Fruit fly (Drosophila melanogaster) whole organism, embryonic: ENCODE data around the gene Mlp84B.

ENCODE experiments used
- Bdp1 ChIP-seq: fragments of 200-800 bp; sonication (Bioruptor generic); optimal IDR thresholded peaks from 3 replicates; lab custom pipeline; 2016; ENCODE audit warnings: missing biosample characterization, missing genetic modification characterization
- CG10209 ChIP-seq: fragments of 200-800 bp; sonication (Bioruptor generic); optimal IDR thresholded peaks from 3 replicates; lab custom pipeline; 2017; ENCODE audit warnings: missing biosample characterization, mild to moderate bottlenecking, missing genetic modification characterization, missing genetic modification reagents
- CG11696 ChIP-seq: fragments of 200-800 bp; sonication (Bioruptor generic); IDR thresholded peaks from 2 replicates; pipeline ENCODE4 v1.3.6; 2022; ENCODE audit warnings: missing biosample characterization, missing genetic modification characterization
- CG12219 ChIP-seq: fragments of 200-800 bp; sonication (Bioruptor generic); optimal IDR thresholded peaks from 3 replicates; lab custom pipeline; 2018; ENCODE audit warnings: missing biosample characterization, mild to moderate bottlenecking, missing genetic modification characterization
- CG12391 ChIP-seq: fragments of 200-800 bp; sonication (Bioruptor generic); optimal IDR thresholded peaks from 3 replicates; lab custom pipeline; 2018; ENCODE audit warnings: missing biosample characterization, mild to moderate bottlenecking, missing genetic modification characterization, moderate library complexity
- CG12744 ChIP-seq: fragments of 200-800 bp; sonication (Bioruptor generic); optimal IDR thresholded peaks from 2 replicates; lab custom pipeline; 2016; ENCODE audit warnings: missing biosample characterization, missing genetic modification characterization
- CG13296 ChIP-seq: fragments of 200-800 bp; sonication (Bioruptor generic); optimal IDR thresholded peaks from 3 replicates; lab custom pipeline; 2018; ENCODE audit warnings: missing biosample characterization, mild to moderate bottlenecking, missing genetic modification characterization
- CG13424 ChIP-seq: fragments of 200-800 bp; sonication (Bioruptor generic); optimal IDR thresholded peaks from 2 replicates; lab custom pipeline; 2019; ENCODE audit warnings: missing biosample characterization, mild to moderate bottlenecking, missing genetic modification characterization, moderate library complexity
- CG13894 ChIP-seq: fragments of 200-800 bp; sonication (Bioruptor generic); optimal IDR thresholded peaks from 3 replicates; lab custom pipeline; 2018; ENCODE audit warnings: missing biosample characterization, mild to moderate bottlenecking, missing genetic modification characterization, moderate library complexity
- CG15011 ChIP-seq: fragments of 200-800 bp; sonication (Bioruptor generic); optimal IDR thresholded peaks from 3 replicates; lab custom pipeline; 2018; ENCODE audit warnings: missing biosample characterization, mild to moderate bottlenecking, missing genetic modification characterization
- CG15479 ChIP-seq: fragments of 200-800 bp; sonication (Bioruptor generic); optimal IDR thresholded peaks from 3 replicates; lab custom pipeline; 2019; ENCODE audit warnings: missing biosample characterization, mild to moderate bottlenecking, missing genetic modification characterization, moderate library complexity
- CG15514 ChIP-seq: fragments of 200-800 bp; sonication (Bioruptor generic); optimal IDR thresholded peaks from 3 replicates; lab custom pipeline; 2017; ENCODE audit warnings: missing biosample characterization, missing genetic modification characterization, mild to moderate bottlenecking, moderate library complexity, missing genetic modification reagents
- CG1647 ChIP-seq: fragments of 200-800 bp; sonication (Bioruptor generic); optimal IDR thresholded peaks from 3 replicates; lab custom pipeline; 2016; ENCODE audit warnings: missing biosample characterization, missing genetic modification characterization
- CG2712 ChIP-seq: fragments of 200-800 bp; optimal IDR thresholded peaks from 3 replicates; lab custom pipeline; 2019; ENCODE audit warnings: missing biosample characterization, mild to moderate bottlenecking, missing genetic modification characterization, moderate library complexity
- CG3281 ChIP-seq: fragments of 200-800 bp; sonication (Bioruptor generic); optimal IDR thresholded peaks from 3 replicates; lab custom pipeline; 2017; ENCODE audit warnings: missing biosample characterization, mild to moderate bottlenecking, missing genetic modification characterization
- CG4328 ChIP-seq: fragments of 200-800 bp; sonication (Bioruptor generic); optimal IDR thresholded peaks from 3 replicates; lab custom pipeline; 2017; ENCODE audit warnings: missing biosample characterization, missing genetic modification reagents, missing genetic modification characterization
- CG4707 ChIP-seq: fragments of 200-800 bp; sonication (Bioruptor generic); optimal IDR thresholded peaks from 2 replicates; lab custom pipeline; 2018; ENCODE audit warnings: missing biosample characterization, mild to moderate bottlenecking, missing genetic modification characterization, moderate library complexity
- CG5245 ChIP-seq: fragments of 200-800 bp; sonication (Bioruptor generic); optimal IDR thresholded peaks from 3 replicates; lab custom pipeline; 2016; ENCODE audit warnings: missing biosample characterization, missing genetic modification characterization
- CG6272 ChIP-seq: fragments of 200-800 bp; sonication (Bioruptor generic); IDR thresholded peaks from 2 replicates; pipeline ENCODE4 v1.3.6; 2022; ENCODE audit warnings: missing biosample characterization, missing genetic modification characterization
- CG7839 ChIP-seq: fragments of 200-800 bp; sonication (Bioruptor generic); optimal IDR thresholded peaks from 3 replicates; lab custom pipeline; 2018; ENCODE audit warnings: missing biosample characterization, mild to moderate bottlenecking, missing genetic modification characterization, moderate library complexity
- CG8765 ChIP-seq: fragments of 200-800 bp; sonication (Bioruptor generic); IDR thresholded peaks from 2 replicates; pipeline ENCODE4 v1.3.6; 2022; ENCODE audit warnings: missing biosample characterization, missing genetic modification characterization
- CTCF ChIP-seq: fragments of 200-800 bp; sonication (Bioruptor generic); optimal IDR thresholded peaks from 2 replicates; lab custom pipeline; 2017; ENCODE audit warnings: missing biosample characterization, mild to moderate bottlenecking, missing genetic modification characterization, moderate library complexity
- Dek ChIP-seq: fragments of 200-800 bp; sonication (Bioruptor generic); optimal IDR thresholded peaks from 3 replicates; lab custom pipeline; 2019; ENCODE audit warnings: missing biosample characterization, mild to moderate bottlenecking, missing genetic modification characterization, moderate library complexity
- Doc3 ChIP-seq: fragments of 200-800 bp; sonication (Bioruptor generic); IDR thresholded peaks from 3 replicates; pipeline ENCODE4 v1.3.6; 2022; ENCODE audit warnings: missing biosample characterization, missing genetic modification characterization; ENCODE audit not compliant: partially characterized antibody
- Drgx ChIP-seq: fragments of 200-800 bp; sonication (Bioruptor generic); IDR thresholded peaks from 2 replicates; pipeline ENCODE4 v1.3.6; 2022; ENCODE audit warnings: missing biosample characterization, missing genetic modification characterization
- HLH4C ChIP-seq: fragments of 200-800 bp; sonication (Bioruptor generic); IDR thresholded peaks from 3 replicates; pipeline ENCODE4 v1.3.6; 2022; ENCODE audit warnings: missing biosample characterization, missing genetic modification characterization; ENCODE audit not compliant: partially characterized antibody
- Kr ChIP-seq: fragments of 200-800 bp; sonication (Bioruptor generic); optimal IDR thresholded peaks from 2 replicates; lab custom pipeline; 2017; ENCODE audit warnings: missing biosample characterization, mild to moderate bottlenecking, missing genetic modification characterization
- Lhr ChIP-seq: fragments of 200-800 bp; sonication (Bioruptor generic); optimal IDR thresholded peaks from 3 replicates; lab custom pipeline; 2017; ENCODE audit warnings: mild to moderate bottlenecking, missing biosample characterization, missing genetic modification reagents, missing genetic modification characterization
- Sin3A ChIP-seq: fragments of >200 bp; optimal IDR thresholded peaks from 2 replicates; lab custom pipeline; 2018
- Taf1 ChIP-seq: fragments of 200-800 bp; sonication (Bioruptor generic); IDR thresholded peaks from 2 replicates; pipeline ENCODE4 v1.3.6; 2022; ENCODE audit warnings: missing biosample characterization, missing genetic modification characterization
- ac ChIP-seq: fragments of 200-800 bp; sonication (Bioruptor generic); optimal IDR thresholded peaks from 3 replicates; lab custom pipeline; 2017; ENCODE audit warnings: missing biosample characterization, mild to moderate bottlenecking, missing genetic modification characterization
- amos ChIP-seq: fragments of 200-800 bp; sonication (Bioruptor generic); IDR thresholded peaks from 2 replicates; pipeline ENCODE4 v1.3.6; 2022; ENCODE audit warnings: missing biosample characterization, missing genetic modification characterization; ENCODE audit not compliant: partially characterized antibody
- cad ChIP-seq: fragments of >200 bp; optimal IDR thresholded peaks from 2 replicates; lab custom pipeline; 2017; ENCODE audit warnings: missing biosample characterization, missing genetic modification characterization
- dimm ChIP-seq: fragments of 200-800 bp; sonication (Bioruptor generic); IDR thresholded peaks from 2 replicates; pipeline ENCODE4 v1.3.6; 2022; ENCODE audit warnings: missing biosample characterization, missing genetic modification characterization
- disco-r ChIP-seq: fragments of 200-800 bp; sonication (Bioruptor generic); optimal IDR thresholded peaks from 2 replicates; lab custom pipeline; 2016; ENCODE audit warnings: missing biosample characterization, missing genetic modification characterization
- dpn ChIP-seq, 2 experiments: fragments of 200-800 bp; sonication (Bioruptor generic); optimal IDR thresholded peaks; 3 replicates each; lab custom pipeline; 2016; ENCODE audit warnings: missing biosample characterization in 2 of 2, missing genetic modification characterization in 2 of 2
- grau ChIP-seq: fragments of 200-800 bp; optimal IDR thresholded peaks from 3 replicates; lab custom pipeline; 2019; ENCODE audit warnings: missing biosample characterization, mild to moderate bottlenecking, missing genetic modification characterization, moderate library complexity
- h ChIP-seq: fragments of >200 bp; optimal IDR thresholded peaks from 2 replicates; lab custom pipeline; 2017
- inv ChIP-seq: fragments of 200-800 bp; sonication (Bioruptor generic); IDR thresholded peaks from 2 replicates; pipeline ENCODE4 v1.3.6; 2022; ENCODE audit warnings: missing biosample characterization, missing genetic modification characterization; ENCODE audit not compliant: partially characterized antibody
- kah ChIP-seq: fragments of 200-800 bp; sonication (Bioruptor generic); optimal IDR thresholded peaks from 2 replicates; lab custom pipeline; 2018; ENCODE audit warnings: missing biosample characterization, mild to moderate bottlenecking, missing genetic modification characterization
- lilli ChIP-seq: fragments of 200-800 bp; sonication (Bioruptor generic); optimal IDR thresholded peaks from 3 replicates; lab custom pipeline; 2016; ENCODE audit warnings: missing biosample characterization, missing genetic modification characterization
- lov ChIP-seq, 2 experiments: fragments of 200-800 bp in 1 of 2; fragments of >200 bp in 1 of 2; sonication (Bioruptor generic) in 1 of 2; IDR thresholded peaks in 1 of 2; optimal IDR thresholded peaks in 1 of 2; 2 replicates in 1 of 2; 3 replicates in 1 of 2; pipeline versions ENCODE4 v1.3.6 to Lab custom; 2017 to 2022; ENCODE audit warnings: missing biosample characterization in 1 of 2, missing genetic modification characterization in 1 of 2
- repo ChIP-seq: fragments of 200-800 bp; sonication (Bioruptor generic); optimal IDR thresholded peaks from 2 replicates; lab custom pipeline; 2016; ENCODE audit warnings: missing biosample characterization, missing genetic modification characterization
- sens ChIP-seq: fragments of 200-800 bp; sonication (Bioruptor generic); peaks from one replicate; lab custom pipeline; 2016; ENCODE audit warnings: missing biosample characterization, missing genetic modification characterization
- sug ChIP-seq: fragments of 200-800 bp; optimal IDR thresholded peaks from 2 replicates; lab custom pipeline; 2019; ENCODE audit warnings: missing biosample characterization, mild to moderate bottlenecking, missing genetic modification characterization, moderate library complexity
- tll ChIP-seq, 2 experiments: fragments of 200-800 bp in 1 of 2; fragments of >200 bp in 1 of 2; sonication (Bioruptor generic) in 1 of 2; optimal IDR thresholded peaks; 2 replicates each; lab custom pipeline; 2017 to 2019; ENCODE audit warnings: missing biosample characterization in 2 of 2, missing genetic modification characterization in 2 of 2, mild to moderate bottlenecking in 1 of 2, moderate library complexity in 1 of 2
- usp ChIP-seq: fragments of >200 bp; optimal IDR thresholded peaks from 2 replicates; lab custom pipeline; 2017; ENCODE audit warnings: missing biosample characterization, missing genetic modification characterization
- wdn ChIP-seq: fragments of 200-800 bp; sonication (Bioruptor generic); IDR thresholded peaks from 2 replicates; pipeline ENCODE4 v1.3.6; 2022; ENCODE audit warnings: missing biosample characterization, missing genetic modification characterization
- z ChIP-seq: fragments of 200-800 bp; sonication (Bioruptor generic); IDR thresholded peaks from 3 replicates; pipeline ENCODE4 v1.3.6; 2022; ENCODE audit warnings: missing biosample characterization, missing genetic modification characterization

The Mlp84B gene

dm6 chr3R:7150544-7151406 lies 33.2 kb upstream of the Mlp84B start, which contains the start of the genes gfzf and Sas-4 (continued):
- TF ChIP-seq CG15011 (GFP tag; lab: Kevin White, UChicago) (no peak), ac (GFP tag; lab: Kevin White, UChicago) (no peak), tll (GFP tag; optimal IDR thresholded peaks at IDR 0.05; lab: Kevin White, UChicago) (no peak), CG10209 (GFP tag; lab: Kevin White, UChicago) (peak; percentile 66), CG4707 (GFP tag; lab: Kevin White, UChicago) (no peak), CG2712 (tag; lab: Kevin White, UChicago) (peak; percentile 63), usp (GFP tag; lab: Kevin White, UChicago) (no peak), CG3281 (peak; percentile 75), CG1647 (GFP tag; lab: Kevin White, UChicago) (no peak), CG8765 (GFP tag; lab: Robert Waterston, UW) (peak; percentile 35; the same call in 1 of the 2 replicates), wdn (GFP tag; lab: Robert Waterston, UW) (peak; percentile 39; the same call in 1 of the 2 replicates), Taf1 (GFP tag; lab: Robert Waterston, UW) (peak; percentile 48), CG11696 (GFP tag; lab: Robert Waterston, UW) (0 out of 2 replicates have a peak, but pooled peaks have one; percentile 35), CG13894 (tag; lab: Kevin White, UChicago) (peak; percentile 9), CG13296 (GFP tag; lab: Kevin White, UChicago) (peak; percentile 4), z (no peak), sens (GFP tag; lab: Kevin White, UChicago) (peak; percentile 91), grau (tag; lab: Kevin White, UChicago) (peak; percentile 55), CG7839 (tag; lab: Kevin White, UChicago) (peak; percentile 54), inv (GFP tag; lab: Robert Waterston, UW) (no peak), CG12391 (tag; lab: Kevin White, UChicago) (peak; percentile 56), disco-r (no peak), cad (GFP tag; lab: Kevin White, UChicago) (no peak), lilli (peak; percentile 78), CG13424 (tag; lab: Kevin White, UChicago) (peak; percentile 47), lov (optimal IDR thresholded peaks at IDR 0.05; lab: Kevin White, UChicago) (no peak), lov (GFP tag; IDR thresholded peaks at IDR 0.05; lab: Robert Waterston, UW) (no peak), dpn (GFP tag; optimal IDR thresholded peaks at IDR 0.05; lab: Kevin White, UChicago) (peak; percentile 50 to 51), CTCF (GFP tag; lab: Kevin White, UChicago) (peak; percentile 2), Drgx (peak; percentile 53; the same call in 1 of the 2 replicates), kah (GFP tag; lab: Kevin White, UChicago) (no peak), sug (tag; lab: Kevin White, UChicago) (peak; percentile 33), repo (no peak), h (no peak), CG6272 (GFP tag; lab: Robert Waterston, UW) (peak; percentile 41), Dek (tag; lab: Kevin White, UChicago) (peak; percentile 61), Bdp1 (peak; percentile 11), CG15479 (peak; percentile 6), Kr (GFP tag; lab: Kevin White, UChicago) (no peak), CG12744 (GFP tag; lab: Kevin White, UChicago) (no peak), Lhr (GFP tag; lab: Kevin White, UChicago) (peak; percentile 35), Doc3 (GFP tag; lab: Robert Waterston, UW) (no peak), Sin3A (lab: Kevin White, UChicago) (peak; percentile 84), CG12219 (no peak), amos (GFP tag; lab: Robert Waterston, UW) (no peak), dimm (GFP tag; lab: Robert Waterston, UW) (no peak), HLH4C (GFP tag; lab: Robert Waterston, UW) (no peak), CG5245 (GFP tag; lab: Kevin White, UChicago) (peak; percentile 25), CG4328 (peak; percentile 45), CG15514 (peak; percentile 47)
